Fruit fly (Drosophila melanogaster) whole organism, embryonic: Measurements from ENCODE around the gene CG1421.

ENCODE experiments used
- CG12769 ChIP-seq: fragments of 200-800 bp; sonication (Bioruptor generic); optimal IDR thresholded peaks from 2 replicates; lab custom pipeline; 2019; ENCODE audit warnings: missing biosample characterization, mild to moderate bottlenecking, missing genetic modification characterization, moderate library complexity
- CG13296 ChIP-seq: fragments of 200-800 bp; sonication (Bioruptor generic); optimal IDR thresholded peaks from 3 replicates; lab custom pipeline; 2018; ENCODE audit warnings: missing biosample characterization, mild to moderate bottlenecking, missing genetic modification characterization
- CG13624 ChIP-seq: fragments of 200-800 bp; sonication (Bioruptor generic); optimal IDR thresholded peaks from 2 replicates; lab custom pipeline; 2016; ENCODE audit warnings: missing biosample characterization, missing genetic modification characterization
- CG14860 ChIP-seq: fragments of 200-800 bp; sonication (Bioruptor generic); IDR thresholded peaks from 3 replicates; pipeline ENCODE4 v1.3.6; 2022; ENCODE audit warnings: missing biosample characterization, missing genetic modification characterization; ENCODE audit not compliant: partially characterized antibody
- CG15479 ChIP-seq: fragments of 200-800 bp; sonication (Bioruptor generic); optimal IDR thresholded peaks from 3 replicates; lab custom pipeline; 2019; ENCODE audit warnings: missing biosample characterization, mild to moderate bottlenecking, missing genetic modification characterization, moderate library complexity
- CG2199 ChIP-seq: fragments of 200-800 bp; sonication (Bioruptor generic); IDR thresholded peaks from 3 replicates; pipeline ENCODE4 v1.3.6; 2022; ENCODE audit warnings: missing biosample characterization, missing genetic modification characterization
- CG3838 ChIP-seq: fragments of 200-800 bp; sonication (Bioruptor generic); optimal IDR thresholded peaks from 3 replicates; lab custom pipeline; 2016; ENCODE audit warnings: missing biosample characterization, missing genetic modification characterization
- CG7928 ChIP-seq: fragments of 200-800 bp; sonication (Bioruptor generic); optimal IDR thresholded peaks from 2 replicates; lab custom pipeline; 2017; ENCODE audit warnings: missing biosample characterization, mild to moderate bottlenecking, missing genetic modification characterization
- CG8281 ChIP-seq: fragments of 200-800 bp; sonication (Bioruptor generic); optimal IDR thresholded peaks from 2 replicates; lab custom pipeline; 2018; ENCODE audit warnings: missing biosample characterization, mild to moderate bottlenecking, missing genetic modification characterization, moderate library complexity
- CkIIα-i1 ChIP-seq: fragments of 200-800 bp; sonication (Bioruptor generic); IDR thresholded peaks from 2 replicates; pipeline ENCODE4 v1.3.6; 2022; ENCODE audit warnings: missing biosample characterization, missing genetic modification characterization
- CrebB ChIP-seq: fragments of 200-800 bp; sonication (Bioruptor generic); optimal IDR thresholded peaks from 3 replicates; lab custom pipeline; 2018; ENCODE audit warnings: missing biosample characterization, mild to moderate bottlenecking, missing genetic modification characterization
- D19A ChIP-seq: fragments of 200-800 bp; optimal IDR thresholded peaks from 3 replicates; lab custom pipeline; 2019; ENCODE audit warnings: missing biosample characterization, mild to moderate bottlenecking, missing genetic modification characterization, moderate library complexity
- Ets97D ChIP-seq: fragments of 200-800 bp; sonication (Bioruptor generic); optimal IDR thresholded peaks from 3 replicates; lab custom pipeline; 2016; ENCODE audit warnings: missing biosample characterization, missing genetic modification characterization
- Kr ChIP-seq: fragments of 200-800 bp; sonication (Bioruptor generic); optimal IDR thresholded peaks from 2 replicates; lab custom pipeline; 2017; ENCODE audit warnings: missing biosample characterization, mild to moderate bottlenecking, missing genetic modification characterization
- Ptx1 ChIP-seq: fragments of 200-800 bp; sonication (Bioruptor generic); IDR thresholded peaks from 2 replicates; pipeline ENCODE4 v1.3.6; 2022; ENCODE audit warnings: missing biosample characterization, missing genetic modification characterization
- Xrp1 ChIP-seq: fragments of 200-800 bp; sonication (Bioruptor generic); IDR thresholded peaks from 2 replicates; pipeline ENCODE4 v1.3.6; 2022; ENCODE audit warnings: missing biosample characterization, missing genetic modification characterization
- al ChIP-seq: fragments of 200-800 bp; sonication (Bioruptor generic); IDR thresholded peaks from 2 replicates; pipeline ENCODE4 v1.3.6; 2022; ENCODE audit warnings: missing biosample characterization, missing genetic modification characterization
- ato ChIP-seq: fragments of 200-800 bp; sonication (Bioruptor generic); IDR thresholded peaks from 2 replicates; pipeline ENCODE4 v1.3.6; 2022; ENCODE audit warnings: missing biosample characterization, missing genetic modification characterization; ENCODE audit not compliant: partially characterized antibody
- bcd ChIP-seq: fragments of 200-800 bp; sonication (Bioruptor generic); optimal IDR thresholded peaks from 2 replicates; lab custom pipeline; 2017; ENCODE audit warnings: missing biosample characterization, mild to moderate bottlenecking, missing genetic modification characterization
- cad ChIP-seq: fragments of >200 bp; optimal IDR thresholded peaks from 2 replicates; lab custom pipeline; 2017; ENCODE audit warnings: missing biosample characterization, missing genetic modification characterization
- caup ChIP-seq: fragments of 200-800 bp; sonication (Bioruptor generic); optimal IDR thresholded peaks from 3 replicates; lab custom pipeline; 2017; ENCODE audit warnings: missing biosample characterization, mild to moderate bottlenecking, missing genetic modification characterization, moderate library complexity; ENCODE audit not compliant: severe bottlenecking
- cg ChIP-seq: fragments of 200-800 bp; sonication (Bioruptor generic); optimal IDR thresholded peaks from 3 replicates; lab custom pipeline; 2019; ENCODE audit warnings: missing biosample characterization, mild to moderate bottlenecking, missing genetic modification characterization, moderate library complexity
- en ChIP-seq: fragments of 200-800 bp; sonication (Bioruptor generic); optimal IDR thresholded peaks from 2 replicates; lab custom pipeline; 2016; ENCODE audit warnings: missing biosample characterization, missing genetic modification characterization
- gcm ChIP-seq: fragments of 200-800 bp; sonication (Bioruptor generic); optimal IDR thresholded peaks from 2 replicates; lab custom pipeline; 2019; ENCODE audit warnings: missing biosample characterization, mild to moderate bottlenecking, missing genetic modification characterization, moderate library complexity
- gsb-n ChIP-seq: fragments of 200-800 bp; sonication (Bioruptor generic); optimal IDR thresholded peaks from 3 replicates; lab custom pipeline; 2018; ENCODE audit warnings: missing biosample characterization, mild to moderate bottlenecking, missing genetic modification characterization
- ham ChIP-seq: fragments of 200-800 bp; sonication (Bioruptor generic); IDR thresholded peaks from 2 replicates; pipeline ENCODE4 v1.3.6; 2022; ENCODE audit warnings: missing biosample characterization, missing genetic modification characterization
- hth ChIP-seq: fragments of >200 bp; optimal IDR thresholded peaks from 2 replicates; lab custom pipeline; 2017; ENCODE audit warnings: inconsistent platforms
- insv ChIP-seq, 2 experiments: fragments of 200-800 bp; sonication (Bioruptor generic); optimal IDR thresholded peaks; 3 replicates each; lab custom pipeline; 2016 to 2018; ENCODE audit warnings: missing biosample characterization in 2 of 2, missing genetic modification characterization in 2 of 2
- lola ChIP-seq, 3 experiments: fragments of >200 bp in 2 of 3; fragments of 200-800 bp in 1 of 3; sonication (Bioruptor generic) in 1 of 3; optimal IDR thresholded peaks; 2 replicates each; lab custom pipeline; 2017 to 2019; ENCODE audit warnings: missing biosample characterization in 3 of 3, missing genetic modification characterization in 3 of 3, mild to moderate bottlenecking in 1 of 3, moderate library complexity in 1 of 3
- pros ChIP-seq: fragments of 200-800 bp; sonication (Bioruptor generic); optimal IDR thresholded peaks from 3 replicates; lab custom pipeline; 2019; ENCODE audit warnings: missing biosample characterization, mild to moderate bottlenecking, missing genetic modification characterization, moderate library complexity
- slbo ChIP-seq: fragments of 200-800 bp; sonication (Bioruptor generic); IDR thresholded peaks from 2 replicates; pipeline ENCODE4 v1.3.6; 2022; ENCODE audit warnings: missing biosample characterization, missing genetic modification characterization
- slou ChIP-seq: fragments of 200-800 bp; sonication (Bioruptor generic); optimal IDR thresholded peaks from 3 replicates; lab custom pipeline; 2016; ENCODE audit warnings: missing biosample characterization, missing genetic modification characterization
- slp2 ChIP-seq: fragments of 200-800 bp; sonication (Bioruptor generic); optimal IDR thresholded peaks from 2 replicates; lab custom pipeline; 2016; ENCODE audit warnings: missing biosample characterization, missing genetic modification characterization
- tll ChIP-seq, 2 experiments: fragments of 200-800 bp in 1 of 2; fragments of >200 bp in 1 of 2; sonication (Bioruptor generic) in 1 of 2; optimal IDR thresholded peaks; 2 replicates each; lab custom pipeline; 2017 to 2019; ENCODE audit warnings: missing biosample characterization in 2 of 2, missing genetic modification characterization in 2 of 2, mild to moderate bottlenecking in 1 of 2, moderate library complexity in 1 of 2
- twi ChIP-seq: fragments of 200-800 bp; optimal IDR thresholded peaks from 2 replicates; lab custom pipeline; 2019; ENCODE audit warnings: missing biosample characterization, mild to moderate bottlenecking, missing genetic modification characterization, moderate library complexity
- unpg ChIP-seq: fragments of 200-800 bp; sonication (Bioruptor generic); optimal IDR thresholded peaks from 3 replicates; lab custom pipeline; 2018; ENCODE audit warnings: missing biosample characterization, mild to moderate bottlenecking, missing genetic modification characterization, moderate library complexity
- vnd ChIP-seq: fragments of 200-800 bp; sonication (Bioruptor generic); IDR thresholded peaks from 3 replicates; pipeline ENCODE4 v1.3.6; 2022; ENCODE audit warnings: missing biosample characterization, missing genetic modification characterization; ENCODE audit not compliant: partially characterized antibody
- zen ChIP-seq: fragments of 200-800 bp; sonication (Bioruptor generic); optimal IDR thresholded peaks from 3 replicates; lab custom pipeline; 2018; ENCODE audit warnings: missing biosample characterization, mild to moderate bottlenecking, missing genetic modification characterization, moderate library complexity

The CG1421 gene

dm6 chr2L:21902693-21903092 lies at the start of gene CG1421:
CG1421 (plus strand) TSS chr2L:21902993.
- TF ChIP-seq insv (GFP tag; optimal IDR thresholded peaks at IDR 0.05; lab: Kevin White, UChicago) (no peak), Ptx1 (GFP tag; lab: Robert Waterston, UW) (no peak), Xrp1 (GFP tag; lab: Robert Waterston, UW) (no peak), caup (GFP tag; lab: Kevin White, UChicago) (no peak), CG13296 (GFP tag; lab: Kevin White, UChicago) (no peak), ham (GFP tag; lab: Robert Waterston, UW) (no peak), bcd (GFP tag; lab: Kevin White, UChicago) (no peak), slp2 (GFP tag; lab: Kevin White, UChicago) (no peak), al (GFP tag; lab: Robert Waterston, UW) (no peak), unpg (GFP tag; lab: Kevin White, UChicago) (no peak), CG13624 (GFP tag; lab: Kevin White, UChicago) (no peak), CrebB (tag; lab: Kevin White, UChicago) (no peak), CG7928 (GFP tag; lab: Kevin White, UChicago) (no peak), CG12769 (tag; lab: Kevin White, UChicago) (no peak), lola (GFP tag; optimal IDR thresholded peaks at IDR 0.05; lab: Kevin White, UChicago) (no peak), CkIIα-i1 (GFP tag; lab: Robert Waterston, UW) (no peak)

- peak; percentile 78 for TF ChIP-seq twi (tag; lab: Kevin White, UChicago)
- peak; percentile 29 for TF ChIP-seq gsb-n (tag; lab: Kevin White, UChicago)
- peak; percentile 29 for TF ChIP-seq CG15479 (GFP tag; lab: Kevin White, UChicago)
- TF ChIP-seq pros (GFP tag; lab: Kevin White, UChicago), result peak; percentile 38
- no peak for TF ChIP-seq Ets97D (GFP tag; lab: Kevin White, UChicago)
- peak; percentile 84 for TF ChIP-seq zen (tag; lab: Kevin White, UChicago)
- peak; percentile 39; the same call in 1 of the 3 replicates for TF ChIP-seq CG2199
- TF ChIP-seq CG14860 (GFP tag; lab: Robert Waterston, UW), result no peak
Observed at dm6 chr2L:21853416-21853815, 49.4 kb upstream of the CG1421 start.

- TF ChIP-seq twi (tag; lab: Kevin White, UChicago) (peak; percentile 72), slou (GFP tag; lab: Kevin White, UChicago) (no peak), Kr (peak; percentile 16), ato (GFP tag; lab: Robert Waterston, UW) (0 out of 2 replicates have a peak, but pooled peaks have one; percentile 35), pros (GFP tag; lab: Kevin White, UChicago) (peak; percentile 40), cad (GFP tag; lab: Kevin White, UChicago) (peak; percentile 54), CG8281 (tag; lab: Kevin White, UChicago) (peak; percentile 88), gcm (GFP tag; lab: Kevin White, UChicago) (peak; percentile 72), CG2199 (0 out of 3 replicates have a peak, but pooled peaks have one; percentile 66), CG3838 (GFP tag; lab: Kevin White, UChicago) (no peak)
Observed at dm6 chr2L:21855064-21855463, 47.7 kb upstream of the CG1421 start.

dm6 chr2L:21855824-21856223 lies 47.0 kb upstream of the CG1421 start:
- no peak for TF ChIP-seq slbo (GFP tag; lab: Robert Waterston, UW)
- peak in 1 of 2 experiments; percentile 48 for TF ChIP-seq tll (GFP tag; optimal IDR thresholded peaks at IDR 0.05; lab: Kevin White, UChicago)
- TF ChIP-seq en, result no peak
- peak; percentile 99 for TF ChIP-seq hth (lab: Kevin White, UChicago)
- TF ChIP-seq CG15479 (GFP tag; lab: Kevin White, UChicago), result peak; percentile 80
- peak; percentile 46 for TF ChIP-seq Kr
- 0 out of 3 replicates have a peak, but pooled peaks have one; percentile 8 for TF ChIP-seq CG2199
- TF ChIP-seq pros (GFP tag; lab: Kevin White, UChicago), result peak; percentile 49
- TF ChIP-seq D19A (tag; lab: Kevin White, UChicago), result no peak
- TF ChIP-seq vnd (GFP tag; lab: Robert Waterston, UW), result no peak
- TF ChIP-seq cad (GFP tag; lab: Kevin White, UChicago), result peak; percentile 39
- peak; percentile 21 for TF ChIP-seq cg
- TF ChIP-seq, all 482 proteins: peak for 8
